Worm (Caenorhabditis elegans): Measurements from ENCODE around the gene ZK863.1.

DNA sequence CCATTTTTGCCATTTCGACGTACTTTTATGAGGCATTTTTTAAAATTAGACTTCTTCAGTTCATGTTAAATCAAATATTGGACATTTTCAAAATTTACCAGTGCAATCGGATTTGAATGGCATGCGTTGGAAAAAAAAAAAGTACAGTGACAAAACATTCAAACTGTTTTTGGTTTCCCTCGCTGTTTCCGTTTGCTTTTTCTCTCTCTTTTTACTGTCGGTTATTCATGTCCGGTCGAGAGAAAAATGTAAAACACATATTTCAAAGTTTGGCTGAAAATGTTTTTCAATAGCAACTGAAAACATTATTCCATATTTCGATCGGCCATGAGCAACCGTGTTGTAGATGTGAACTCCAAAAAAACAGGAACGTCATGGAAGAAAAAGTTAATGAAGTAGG, 29.4 kb downstream of the ZK863.1 start, which contains the start of gene C27A7.3:
- no peak for TF ChIP-seq dao-5 (tag; optimal IDR thresholded peaks at IDR 0.05)
- no peak for TF ChIP-seq W03F9.2 (tag; optimal IDR thresholded peaks at IDR 0.05)
- no peak for TF ChIP-seq him-1 (tag; optimal IDR thresholded peaks at IDR 0.05)

Data from whole organism, L4/young adult.